Fruit fly (Drosophila melanogaster) whole organism, wandering third instar larva: ENCODE measurements around the gene CG43850.

ENCODE experiments used
- CrebA ChIP-seq: fragments of 200-800 bp; sonication (Bioruptor generic); optimal IDR thresholded peaks from 2 replicates; lab custom pipeline; 2016; ENCODE audit warnings: missing biosample characterization, mild to moderate bottlenecking, missing genetic modification characterization, borderline replicate concordance
- Jra ChIP-seq: sonication (Bioruptor generic); optimal IDR thresholded peaks from 2 replicates; lab custom pipeline; 2016; ENCODE audit warnings: missing biosample characterization, missing genetic modification characterization
- N ChIP-seq: fragments of >200 bp; optimal IDR thresholded peaks from 2 replicates; lab custom pipeline; 2018; ENCODE audit warnings: missing biosample characterization, missing external identifiers, missing genetic modification characterization
- lola ChIP-seq: fragments of >200 bp; optimal IDR thresholded peaks from 2 replicates; lab custom pipeline; 2017; ENCODE audit warnings: missing biosample characterization, missing genetic modification characterization
- sv ChIP-seq: fragments of 200-800 bp; sonication (Bioruptor generic); optimal IDR thresholded peaks from 3 replicates; lab custom pipeline; 2016; ENCODE audit warnings: missing biosample characterization, missing genetic modification characterization

DNA sequence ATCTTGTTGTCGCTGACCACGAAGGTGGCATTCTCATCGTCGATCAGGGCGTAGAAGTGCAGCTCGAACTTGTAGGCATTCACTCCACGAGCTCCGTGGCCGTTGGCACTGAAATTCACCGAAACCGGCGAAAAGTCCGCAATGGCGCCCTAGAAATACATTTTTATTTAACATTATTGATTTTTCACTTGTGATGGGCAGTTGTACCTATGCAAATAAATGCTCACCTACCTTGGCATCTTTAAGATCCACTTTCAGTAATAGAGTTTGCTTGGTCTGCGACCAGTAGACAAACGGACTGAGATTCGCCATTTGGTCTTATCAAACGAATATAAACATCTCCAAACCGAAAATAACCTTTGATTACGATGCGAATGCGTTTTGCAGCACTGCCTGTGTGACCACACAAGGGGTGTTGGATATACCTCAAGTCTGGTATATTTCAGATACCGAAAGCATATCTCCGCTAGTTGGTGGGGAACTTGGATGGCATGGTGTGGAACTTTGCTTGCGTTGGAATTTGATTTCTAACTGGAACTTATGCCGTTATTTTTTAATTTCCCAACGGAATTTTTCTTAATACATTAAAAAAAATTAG is 30.1 kb downstream of the CG43850 start, which contains the start of gene Hacd2:
- TF ChIP-seq sv (GFP tag; lab: Kevin White, UChicago) (peak; percentile 52), lola (GFP tag; lab: Kevin White, UChicago) (no peak), N (GFP tag; lab: Kevin White, UChicago) (no peak), CrebA (GFP tag; lab: Kevin White, UChicago) (no peak), Jra (GFP tag; lab: Kevin White, UChicago) (no peak)
